Worm (Caenorhabditis elegans) whole organism, L4 larva: ENCODE data around the gene rabn-5.

Experiments
- D1046.2 ChIP-seq: fragments of 200-800 bp; sonication (Bioruptor generic); IDR thresholded peaks from 2 replicates; pipeline ENCODE4 v1.3.6; 2022; ENCODE audit warnings: missing genetic modification characterization, missing compliant biosample characterization
- F44E2.7 ChIP-seq: fragments of 200-800 bp; sonication (Bioruptor generic); IDR thresholded peaks from 2 replicates; pipeline ENCODE4 v2.1.2; 2022; ENCODE audit warnings: missing genetic modification characterization, missing compliant biosample characterization
- F49E8.2 ChIP-seq: sonication (generic microtip); optimal IDR thresholded peaks from 2 replicates; lab custom pipeline; 2016; ENCODE audit warnings: missing compliant biosample characterization, mild to moderate bottlenecking, missing genetic modification characterization, borderline replicate concordance
- R02D3.7 ChIP-seq: fragments of 150-350 bp; sonication (generic microtip); optimal IDR thresholded peaks from 3 replicates; lab custom pipeline; 2014; ENCODE audit warnings: missing biosample characterization, missing genetic modification characterization
- T26A8.4 ChIP-seq: fragments of 200-800 bp; sonication (Bioruptor generic); IDR thresholded peaks from 2 replicates; pipeline ENCODE4 v1.3.6; 2022; ENCODE audit warnings: missing genetic modification characterization, missing compliant biosample characterization
- Y48G9A.11 ChIP-seq: fragments of 200-800 bp; sonication (Bioruptor generic); IDR thresholded peaks from 2 replicates; pipeline ENCODE4 v1.3.6; 2022; ENCODE audit warnings: missing genetic modification reagents, missing genetic modification characterization, missing compliant biosample characterization
- Y5F2A.4 ChIP-seq: fragments of 200-800 bp; sonication (Bioruptor generic); optimal IDR thresholded peaks from 2 replicates; lab custom pipeline; 2018; ENCODE audit warnings: mild to moderate bottlenecking, missing genetic modification characterization, missing compliant biosample characterization
- ZK337.2 ChIP-seq: fragments of 200-800 bp; sonication (Bioruptor generic); IDR thresholded peaks from 2 replicates; pipeline ENCODE4 v1.3.6; 2022; ENCODE audit warnings: missing genetic modification reagents, missing genetic modification characterization, missing compliant biosample characterization
- aha-1 ChIP-seq: fragments of 150-350 bp; peaks from one replicate; lab custom pipeline; 2014; ENCODE audit warnings: missing biosample characterization, missing genetic modification characterization
- aly-2 ChIP-seq: sonication (generic microtip); optimal IDR thresholded peaks from 2 replicates; lab custom pipeline; 2018; ENCODE audit warnings: missing biosample characterization, missing genetic modification characterization
- arid-1 ChIP-seq: fragments of 200-800 bp; sonication (Bioruptor generic); conservative IDR thresholded peaks from 2 replicates; pipeline ENCODE4 v1.3.6; 2022; ENCODE audit warnings: missing genetic modification reagents, missing genetic modification characterization, missing compliant biosample characterization
- ceh-28 ChIP-seq: fragments of 150-350 bp; optimal IDR thresholded peaks from 2 replicates; lab custom pipeline; 2014; ENCODE audit warnings: missing biosample characterization, missing genetic modification reagents, missing genetic modification characterization
- ceh-82 ChIP-seq: sonication (generic microtip); optimal IDR thresholded peaks from 2 replicates; lab custom pipeline; 2017; ENCODE audit warnings: missing biosample characterization, missing genetic modification characterization
- ces-1 ChIP-seq: fragments of 150-350 bp; sonication (generic microtip); optimal IDR thresholded peaks from 4 replicates; lab custom pipeline; 2014; ENCODE audit warnings: missing biosample characterization, missing genetic modification reagents, missing genetic modification characterization
- ctbp-1 ChIP-seq: fragments of 200-800 bp; sonication (Bioruptor generic); IDR thresholded peaks from 2 replicates; pipeline ENCODE4 v1.3.6; 2022; ENCODE audit warnings: missing genetic modification reagents, missing genetic modification characterization, missing compliant biosample characterization
- daf-19 ChIP-seq: fragments of 200-800 bp; sonication (Bioruptor generic); conservative IDR thresholded peaks from 2 replicates; pipeline ENCODE4 v1.3.6; 2022; ENCODE audit warnings: missing genetic modification characterization, missing compliant biosample characterization
- dmd-6 ChIP-seq: fragments of 200-800 bp; sonication (Bioruptor generic); IDR thresholded peaks from 2 replicates; pipeline ENCODE4 v1.3.6; 2022; ENCODE audit warnings: missing genetic modification reagents, missing genetic modification characterization, missing compliant biosample characterization
- dmd-9 ChIP-seq: fragments of 200-800 bp; sonication (Bioruptor generic); IDR thresholded peaks from 2 replicates; pipeline ENCODE4 v1.3.6; 2022; ENCODE audit warnings: missing genetic modification reagents, missing genetic modification characterization, missing compliant biosample characterization
- dpl-1 ChIP-seq: fragments of 150-350 bp; optimal IDR thresholded peaks from 2 replicates; lab custom pipeline; 2014; ENCODE audit warnings: missing biosample characterization, missing genetic modification reagents, missing genetic modification characterization
- dve-1 ChIP-seq: sonication (generic microtip); optimal IDR thresholded peaks from 2 replicates; lab custom pipeline; 2017; ENCODE audit warnings: antibody characterized with exemption, mild to moderate bottlenecking, missing genetic modification characterization, missing compliant biosample characterization; ENCODE audit not compliant: insufficient read depth
- egl-43 ChIP-seq: fragments of 200-800 bp; sonication (Bioruptor generic); IDR thresholded peaks from 2 replicates; pipeline ENCODE4 v1.3.6; 2022; ENCODE audit warnings: missing genetic modification reagents, missing genetic modification characterization, missing compliant biosample characterization
- hif-1 ChIP-seq, 2 experiments: sonication (generic microtip); optimal IDR thresholded peaks; 2 replicates each; lab custom pipeline; 2016 to 2017; ENCODE audit warnings: missing compliant biosample characterization in 2 of 2, missing genetic modification characterization in 2 of 2, missing genetic modification reagents in 2 of 2, missing genotype in 2 of 2, mild to moderate bottlenecking in 1 of 2
- hlh-30 ChIP-seq: sonication (generic microtip); optimal IDR thresholded peaks from 2 replicates; lab custom pipeline; 2017; ENCODE audit warnings: antibody characterized with exemption, mild to moderate bottlenecking, missing genetic modification characterization, missing compliant biosample characterization; ENCODE audit not compliant: insufficient read depth
- jun-1 ChIP-seq: fragments of 150-350 bp; optimal IDR thresholded peaks from 2 replicates; lab custom pipeline; 2014; ENCODE audit warnings: missing biosample characterization, missing genetic modification reagents, missing genetic modification characterization
- lsy-2 ChIP-seq, 2 experiments: fragments of 150-350 bp in 1 of 2; sonication (generic microtip) in 1 of 2; optimal IDR thresholded peaks; 2 replicates each; lab custom pipeline; 2014 to 2017; ENCODE audit warnings: missing biosample characterization in 2 of 2, missing genetic modification characterization in 2 of 2
- mdt-29 ChIP-seq: fragments of 200-800 bp; sonication (Bioruptor generic); IDR thresholded peaks from 2 replicates; pipeline ENCODE4 v1.3.6; 2022; ENCODE audit warnings: missing genetic modification reagents, missing genetic modification characterization, missing compliant biosample characterization
- mxl-3 ChIP-seq: fragments of 200-800 bp; sonication (Bioruptor generic); optimal IDR thresholded peaks from 2 replicates; lab custom pipeline; 2018; ENCODE audit warnings: mild to moderate bottlenecking, missing genetic modification characterization, missing compliant biosample characterization
- nhr-41 ChIP-seq: fragments of 200-800 bp; sonication (Bioruptor generic); IDR thresholded peaks from 2 replicates; pipeline ENCODE4 v1.3.6; 2022; ENCODE audit warnings: missing genetic modification reagents, missing genetic modification characterization, missing compliant biosample characterization
- nhr-42 ChIP-seq: fragments of 200-800 bp; sonication (Bioruptor generic); IDR thresholded peaks from 2 replicates; pipeline ENCODE4 v1.3.6; 2022; ENCODE audit warnings: missing genetic modification characterization, missing compliant biosample characterization
- nhr-6 ChIP-seq: fragments of 150-350 bp; optimal IDR thresholded peaks from 2 replicates; lab custom pipeline; 2014; ENCODE audit warnings: missing biosample characterization, missing genetic modification characterization
- pha-4 ChIP-seq, 2 experiments: fragments of 150-350 bp in 1 of 2; fragments of 200-800 bp in 1 of 2; sonication (Bioruptor generic) in 1 of 2; IDR thresholded peaks in 1 of 2; optimal IDR thresholded peaks in 1 of 2; 2 replicates each; pipeline versions ENCODE4 v1.3.6 to Lab custom; 2014 to 2022; ENCODE audit warnings: missing genetic modification characterization in 2 of 2, missing genetic modification reagents in 2 of 2, missing biosample characterization in 1 of 2, missing compliant biosample characterization in 1 of 2
- rbr-2 ChIP-seq: sonication (generic microtip); optimal IDR thresholded peaks from 2 replicates; lab custom pipeline; 2016; ENCODE audit warnings: missing genotype, missing genetic modification characterization, missing compliant biosample characterization
- snpc-4 ChIP-seq: fragments of 150-350 bp; optimal IDR thresholded peaks from 2 replicates; lab custom pipeline; 2014; ENCODE audit warnings: missing biosample characterization, missing genetic modification characterization
- spr-1 ChIP-seq: sonication (generic microtip); optimal IDR thresholded peaks from 2 replicates; lab custom pipeline; 2016; ENCODE audit warnings: mild to moderate bottlenecking, missing genetic modification characterization, missing compliant biosample characterization
- unc-62 ChIP-seq, 3 experiments: fragments of 150-350 bp in 1 of 3; sonication (generic microtip); optimal IDR thresholded peaks in 2 of 3; peaks in 1 of 3; 1 replicate in 1 of 3; 2 replicates in 2 of 3; lab custom pipeline; 2014 to 2017; ENCODE audit warnings: missing biosample characterization in 3 of 3, missing genetic modification characterization in 3 of 3, missing genetic modification reagents in 3 of 3, missing genotype in 1 of 3
- zfp-2 ChIP-seq: sonication (generic microtip); optimal IDR thresholded peaks from 2 replicates; lab custom pipeline; 2016; ENCODE audit warnings: mild to moderate bottlenecking, missing genetic modification characterization, missing compliant biosample characterization
- zip-2 ChIP-seq: fragments of 150-350 bp; optimal IDR thresholded peaks from 2 replicates; lab custom pipeline; 2014; ENCODE audit warnings: missing biosample characterization, missing genetic modification characterization

Gene rabn-5

DNA sequence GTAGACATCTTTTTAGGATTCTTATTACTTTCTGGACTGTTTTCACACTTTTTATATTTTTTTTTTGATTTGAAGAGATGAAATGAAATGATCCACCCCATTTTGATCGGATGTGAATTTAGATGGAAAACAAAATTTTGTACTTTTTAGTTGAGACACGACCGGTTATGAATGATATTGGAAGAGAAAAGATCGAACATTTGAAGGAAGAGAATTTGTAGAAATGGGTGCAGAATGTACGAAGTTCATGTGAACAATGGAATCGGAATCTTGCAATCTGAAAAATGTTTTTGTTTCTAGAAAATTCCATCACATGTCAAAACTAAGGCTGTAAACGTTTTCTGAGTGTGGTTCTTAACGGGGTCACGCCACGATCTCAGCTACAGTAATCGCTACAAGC is 18.5 kb downstream of the rabn-5 start, which contains the start of gene F01F1.14:
Gene F01F1.14 (minus strand): TSS at position 101 of the 400 bp plus-strand sequence.
- no peak for TF ChIP-seq snpc-4 (tag; lab: Kevin White, UChicago)
- no peak for TF ChIP-seq nhr-41 (GFP tag; lab: Robert Waterston, UW)
- TF ChIP-seq jun-1 (tag; lab: Kevin White, UChicago): no peak
- no peak for TF ChIP-seq dve-1 (tag; lab: Kevin White, UChicago)
- TF ChIP-seq dmd-6 (GFP tag; lab: Robert Waterston, UW): no peak
- TF ChIP-seq ZK337.2 (GFP tag; lab: Robert Waterston, UW): no peak
- TF ChIP-seq mdt-29: no peak
- no peak for TF ChIP-seq rbr-2 (tag; lab: Kevin White, UChicago)
- TF ChIP-seq Y5F2A.4 (GFP tag; lab: Kevin White, UChicago): no peak
- TF ChIP-seq egl-43 (GFP tag; lab: Robert Waterston, UW): no peak
- no peak for TF ChIP-seq arid-1 (GFP tag; lab: Robert Waterston, UW)

DNA sequence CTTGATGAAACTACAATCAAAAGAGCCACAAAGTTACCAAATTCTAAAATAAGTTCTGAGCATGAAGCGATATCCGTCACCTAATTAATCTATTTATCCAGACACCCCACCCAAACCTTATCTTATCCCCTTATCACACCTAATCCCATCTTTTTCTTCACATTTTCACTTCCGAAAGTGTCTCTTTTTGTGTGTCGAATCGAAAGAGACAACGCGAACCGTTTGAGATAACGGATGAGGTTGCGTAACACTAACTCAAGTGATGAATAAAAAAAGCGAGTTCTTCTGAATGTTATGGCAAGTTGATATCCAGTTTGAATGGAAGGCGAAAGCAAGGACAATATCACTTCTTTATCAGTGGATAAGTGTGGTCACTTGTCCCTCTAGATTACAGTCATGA is 19.2 kb downstream of the rabn-5 start:
- no peak for TF ChIP-seq lsy-2 (tag; optimal IDR thresholded peaks at IDR 0.05; lab: Kevin White, UChicago)
- TF ChIP-seq zfp-2 (tag; lab: Kevin White, UChicago): no peak

DNA sequence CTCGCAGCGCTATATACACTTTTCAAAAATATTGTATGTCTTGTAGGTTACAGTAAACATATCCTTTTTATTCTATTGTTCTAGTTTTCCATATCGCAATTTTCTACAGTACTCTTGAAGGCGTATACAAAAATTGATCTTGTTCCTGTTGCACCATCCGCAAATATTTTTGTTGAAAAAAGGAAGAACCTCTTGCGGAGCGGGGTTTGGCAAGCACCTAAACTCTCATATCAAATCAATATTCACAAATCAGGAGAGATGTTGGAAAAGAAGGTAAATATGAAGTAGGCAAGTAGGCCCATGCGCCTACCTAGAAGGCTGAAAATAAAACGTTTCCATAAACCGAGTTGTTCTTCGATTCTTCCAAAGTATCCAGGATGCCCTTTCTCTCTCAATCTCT is 19.7 kb downstream of the rabn-5 start, which contains the start of gene C28H8.5:
Gene C28H8.5 (plus strand): TSS at position 301 of the 400 bp plus-strand sequence.
- TF ChIP-seq pha-4 (GFP tag; IDR thresholded peaks at IDR 0.05; lab: Robert Waterston, UW): no peak
- TF ChIP-seq pha-4 (tag; optimal IDR thresholded peaks at IDR 0.05; lab: Kevin White, UChicago): no peak

DNA sequence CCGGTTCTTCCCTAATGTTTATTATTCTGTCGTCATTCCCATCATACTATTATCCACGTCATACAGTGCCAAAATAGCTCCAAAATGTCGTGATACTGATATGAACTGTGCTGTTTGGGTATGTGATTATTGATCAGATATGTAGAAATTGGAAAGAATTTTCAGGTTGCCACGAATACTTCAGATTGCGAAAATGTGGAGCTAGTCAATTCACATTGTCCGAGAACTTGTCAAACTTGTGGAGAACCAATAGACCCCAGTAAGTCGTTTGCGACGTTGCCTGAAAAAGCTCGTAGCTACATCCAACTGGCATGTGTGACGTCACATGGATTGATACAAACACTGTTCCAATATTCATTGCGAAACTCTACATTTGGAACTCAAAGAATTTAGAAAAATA is 20.1 kb downstream of the rabn-5 start:
- peak; percentile 44 for TF ChIP-seq aha-1
- no peak for TF ChIP-seq spr-1 (tag; lab: Kevin White, UChicago)
- TF ChIP-seq unc-62 (GFP tag; optimal IDR thresholded peaks at IDR 0.05 in 1 of 2; lab: Kevin White, UChicago): peak in 1 of 2 experiments; percentile 95
- TF ChIP-seq unc-62 (tag; optimal IDR thresholded peaks at IDR 0.05; lab: Kevin White, UChicago): no peak

DNA sequence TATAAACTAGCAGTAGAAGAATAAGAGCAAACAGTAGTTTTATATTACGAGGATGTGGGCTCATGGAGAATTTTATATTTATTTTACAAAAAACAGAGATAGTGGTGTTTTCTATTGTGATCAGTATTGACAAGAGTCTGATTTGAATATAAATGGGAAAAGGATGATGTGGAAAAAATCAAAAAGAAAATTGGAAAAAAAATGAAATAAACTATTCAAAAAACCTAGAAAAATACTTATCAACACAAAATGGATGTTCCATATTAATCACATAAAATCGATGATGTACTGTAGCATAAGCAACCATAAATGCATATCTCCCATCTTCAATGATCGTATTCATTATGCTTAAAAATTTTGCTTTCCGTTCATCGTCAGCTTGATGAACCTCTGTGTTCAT is 22.5 kb downstream of the rabn-5 start, which contains the start of gene C28H8.7:
Gene C28H8.7 (minus strand): TSS at position 101 of the 400 bp plus-strand sequence.
- TF ChIP-seq nhr-6 (tag; lab: Kevin White, UChicago) (no peak), dmd-9 (GFP tag; lab: Robert Waterston, UW) (no peak), Y48G9A.11 (no peak), aly-2 (tag; lab: Kevin White, UChicago) (no peak), T26A8.4 (GFP tag; lab: Robert Waterston, UW) (no peak), ceh-28 (tag; lab: Kevin White, UChicago) (no peak), nhr-42 (GFP tag; lab: Robert Waterston, UW) (no peak), rbr-2 (tag; lab: Kevin White, UChicago) (no peak), D1046.2 (no peak)

DNA sequence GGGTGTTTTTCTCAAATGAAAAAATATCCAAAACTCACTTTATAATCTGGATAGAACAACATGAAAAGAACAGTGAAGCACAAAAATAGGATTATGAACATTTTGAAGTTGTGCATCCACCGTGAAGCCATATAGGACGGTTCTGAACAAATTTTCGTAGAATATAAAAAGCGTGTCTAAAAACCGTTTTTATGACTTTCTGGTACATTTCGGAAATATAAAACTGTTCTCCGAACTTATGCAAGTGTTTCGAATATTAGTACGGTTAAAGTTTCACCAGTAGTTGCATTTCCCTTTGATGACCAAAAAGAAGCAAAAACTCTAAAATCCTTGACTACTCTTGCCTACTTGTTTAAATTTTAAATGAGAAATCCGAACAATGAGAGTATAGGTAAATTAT is 24.3 kb downstream of the rabn-5 start, which contains the start of gene C28H8.8:
Gene C28H8.8 (minus strand): TSS at position 101 of the 400 bp plus-strand sequence.
- no peak for TF ChIP-seq ctbp-1
- no peak for TF ChIP-seq zip-2 (tag; lab: Kevin White, UChicago)
- no peak for TF ChIP-seq F44E2.7 (GFP tag; lab: Robert Waterston, UW)
- TF ChIP-seq mxl-3: no peak
- TF ChIP-seq F49E8.2 (tag; lab: Kevin White, UChicago): no peak
- TF ChIP-seq ces-1 (GFP tag; lab: Kevin White, UChicago): no peak
- no peak for TF ChIP-seq daf-19 (GFP tag; lab: Robert Waterston, UW)
- no peak for TF ChIP-seq R02D3.7 (tag; lab: Kevin White, UChicago)
- no peak for TF ChIP-seq hlh-30
- no peak for TF ChIP-seq hif-1 (tag; optimal IDR thresholded peaks at IDR 0.05; lab: Kevin White, UChicago)
- TF ChIP-seq aha-1: no peak
- TF ChIP-seq lsy-2 (tag; optimal IDR thresholded peaks at IDR 0.05; lab: Kevin White, UChicago): no peak
- no peak for TF ChIP-seq ceh-82 (tag; lab: Kevin White, UChicago)
- TF ChIP-seq dpl-1: no peak
